Fruit fly (Drosophila melanogaster) whole organism, adult: ENCODE measurements around the gene AttD.

ENCODE experiments used
- Clk ChIP-seq: fragments of 200-800 bp; sonication (Bioruptor generic); optimal IDR thresholded peaks from 2 replicates; lab custom pipeline; 2017; ENCODE audit warnings: missing biosample characterization, missing genetic modification characterization
- cnc ChIP-seq, 2 experiments: fragments of >200 bp; optimal IDR thresholded peaks; 2 replicates each; lab custom pipeline; 2017

dm6 chr3R:17667279-17667678 lies 42.2 kb downstream of the AttD start, which contains the start of gene CG45045:
- TF ChIP-seq cnc (optimal IDR thresholded peaks at IDR 0.05; lab: Kevin White, UChicago), result no peak
- no peak for TF ChIP-seq Clk (GFP tag; lab: Kevin White, UChicago)
